Fruit fly (Drosophila melanogaster) whole organism, embryonic: ENCODE data around the gene Bx.
A peak's percentile ranks its signal among the peaks of the same experiment; 100 is the strongest.

Experiments used
- Adf1 ChIP-seq: fragments of 200-800 bp; sonication (Bioruptor generic); IDR thresholded peaks from 2 replicates; pipeline ENCODE4 v1.3.6; 2022; ENCODE audit warnings: missing biosample characterization, missing genetic modification characterization
- Antp ChIP-seq: fragments of 200-800 bp; sonication (Bioruptor generic); optimal IDR thresholded peaks from 3 replicates; lab custom pipeline; 2016; ENCODE audit warnings: missing biosample characterization, missing genetic modification characterization
- Asciz ChIP-seq: fragments of 200-800 bp; sonication (Bioruptor generic); optimal IDR thresholded peaks from 2 replicates; lab custom pipeline; 2017; ENCODE audit warnings: missing biosample characterization, mild to moderate bottlenecking, missing genetic modification characterization, missing genetic modification reagents
- Atf3 ChIP-seq: fragments of 200-800 bp; sonication (Bioruptor generic); optimal IDR thresholded peaks from 3 replicates; lab custom pipeline; 2016; ENCODE audit warnings: missing biosample characterization, missing genetic modification characterization
- Blimp-1 ChIP-seq: fragments of 200-800 bp; sonication (Bioruptor generic); optimal IDR thresholded peaks from 3 replicates; lab custom pipeline; 2018; ENCODE audit warnings: missing biosample characterization, missing genetic modification characterization, mild to moderate bottlenecking, moderate library complexity, missing genetic modification reagents
- CG11560 ChIP-seq: fragments of 200-800 bp; sonication (Bioruptor generic); IDR thresholded peaks from 3 replicates; pipeline ENCODE4 v1.3.6; 2022; ENCODE audit warnings: missing biosample characterization, missing genetic modification characterization
- CG12155 ChIP-seq: fragments of 200-800 bp; sonication (Bioruptor generic); optimal IDR thresholded peaks from 3 replicates; lab custom pipeline; 2016; ENCODE audit warnings: missing biosample characterization, missing genetic modification characterization
- CG1647 ChIP-seq: fragments of 200-800 bp; sonication (Bioruptor generic); optimal IDR thresholded peaks from 3 replicates; lab custom pipeline; 2016; ENCODE audit warnings: missing biosample characterization, missing genetic modification characterization
- CG16815 ChIP-seq: fragments of 200-800 bp; sonication (Bioruptor generic); optimal IDR thresholded peaks from 3 replicates; lab custom pipeline; 2017; ENCODE audit warnings: missing biosample characterization, mild to moderate bottlenecking, missing genetic modification characterization
- CG18764 ChIP-seq: fragments of 200-800 bp; sonication (Bioruptor generic); optimal IDR thresholded peaks from 3 replicates; lab custom pipeline; 2016; ENCODE audit warnings: missing biosample characterization, missing genetic modification characterization
- CG2116 ChIP-seq: fragments of 200-800 bp; sonication (Bioruptor generic); optimal IDR thresholded peaks from 3 replicates; lab custom pipeline; 2018; ENCODE audit warnings: missing biosample characterization, mild to moderate bottlenecking, missing genetic modification characterization
- CG2120 ChIP-seq: fragments of 200-800 bp; sonication (Bioruptor generic); optimal IDR thresholded peaks from 3 replicates; lab custom pipeline; 2016; ENCODE audit warnings: missing biosample characterization, missing genetic modification characterization
- CG30431 ChIP-seq: fragments of 200-800 bp; sonication (Bioruptor generic); optimal IDR thresholded peaks from 2 replicates; lab custom pipeline; 2017; ENCODE audit warnings: missing biosample characterization, missing genetic modification characterization
- CG32532 ChIP-seq: fragments of 200-800 bp; sonication (Bioruptor generic); IDR thresholded peaks from 2 replicates; pipeline ENCODE4 v1.3.6; 2022; ENCODE audit warnings: missing biosample characterization, missing genetic modification characterization
- CG42726 ChIP-seq: fragments of 200-800 bp; sonication (Bioruptor generic); IDR thresholded peaks from 2 replicates; pipeline ENCODE4 v1.3.6; 2022; ENCODE audit warnings: missing biosample characterization, missing genetic modification characterization; ENCODE audit not compliant: partially characterized antibody
- CG4404 ChIP-seq: fragments of 200-800 bp; sonication (Bioruptor generic); IDR thresholded peaks from 2 replicates; pipeline ENCODE4 v1.3.6; 2022; ENCODE audit warnings: missing biosample characterization, missing genetic modification characterization
- CG4617 ChIP-seq: fragments of 200-800 bp; sonication (Bioruptor generic); optimal IDR thresholded peaks from 3 replicates; lab custom pipeline; 2016; ENCODE audit warnings: missing biosample characterization, missing genetic modification characterization, borderline replicate concordance
- CG7372 ChIP-seq: fragments of 200-800 bp; sonication (Bioruptor generic); IDR thresholded peaks from 2 replicates; pipeline ENCODE4 v1.3.6; 2022; ENCODE audit warnings: missing biosample characterization, missing genetic modification characterization
- CG8290 ChIP-seq, 3 experiments: fragments of 200-800 bp; sonication (Bioruptor generic); optimal IDR thresholded peaks; 2 replicates each; lab custom pipeline; 2016 to 2019; ENCODE audit warnings: missing biosample characterization in 3 of 3, missing genetic modification characterization in 3 of 3, mild to moderate bottlenecking in 2 of 3, moderate library complexity in 1 of 3
- CG8359 ChIP-seq: fragments of 200-800 bp; sonication (Bioruptor generic); optimal IDR thresholded peaks from 2 replicates; lab custom pipeline; 2017; ENCODE audit warnings: missing biosample characterization, mild to moderate bottlenecking, missing genetic modification characterization, borderline replicate concordance
- Dad ChIP-seq: fragments of 200-800 bp; sonication (Bioruptor generic); optimal IDR thresholded peaks from 3 replicates; lab custom pipeline; 2016; ENCODE audit warnings: missing biosample characterization, missing genetic modification characterization
- Dip2 ChIP-seq: fragments of 200-800 bp; sonication (Bioruptor generic); IDR thresholded peaks from 2 replicates; pipeline ENCODE4 v1.3.6; 2022; ENCODE audit warnings: missing biosample characterization, missing genetic modification characterization
- Dip3 ChIP-seq: fragments of 200-800 bp; sonication (Bioruptor generic); optimal IDR thresholded peaks from 3 replicates; lab custom pipeline; 2016; ENCODE audit warnings: missing biosample characterization, missing genetic modification characterization
- ERR ChIP-seq: fragments of 200-800 bp; sonication (Bioruptor generic); optimal IDR thresholded peaks from 2 replicates; lab custom pipeline; 2016; ENCODE audit warnings: missing biosample characterization, missing genetic modification characterization
- GATAe ChIP-seq: fragments of 200-800 bp; sonication (Bioruptor generic); conservative IDR thresholded peaks from 2 replicates; pipeline ENCODE4 v1.3.6; 2022; ENCODE audit warnings: missing biosample characterization, missing genetic modification characterization
- Gsc ChIP-seq: fragments of 200-800 bp; sonication (Bioruptor generic); IDR thresholded peaks from 2 replicates; pipeline ENCODE4 v1.3.6; 2022; ENCODE audit warnings: missing biosample characterization, missing genetic modification characterization
- Hr51 ChIP-seq, 2 experiments: fragments of 200-800 bp; sonication (Bioruptor generic); optimal IDR thresholded peaks; 2 replicates in 1 of 2; 3 replicates in 1 of 2; lab custom pipeline; 2016 to 2018; ENCODE audit warnings: missing biosample characterization in 2 of 2, missing genetic modification characterization in 2 of 2, mild to moderate bottlenecking in 1 of 2, moderate library complexity in 1 of 2
- Hr78 ChIP-seq, 2 experiments: fragments of 200-800 bp in 1 of 2; fragments of >200 bp in 1 of 2; sonication (Bioruptor generic) in 1 of 2; optimal IDR thresholded peaks; 2 replicates each; lab custom pipeline; 2017 to 2019; ENCODE audit warnings: missing biosample characterization in 2 of 2, missing genetic modification characterization in 2 of 2, mild to moderate bottlenecking in 1 of 2, moderate library complexity in 1 of 2
- Mrtf ChIP-seq: fragments of 200-800 bp; sonication (Bioruptor generic); IDR thresholded peaks from 3 replicates; pipeline ENCODE4 v1.3.6; 2022; ENCODE audit warnings: missing biosample characterization, missing genetic modification characterization
- Optix ChIP-seq: fragments of 200-800 bp; sonication (Bioruptor generic); IDR thresholded peaks from 3 replicates; pipeline ENCODE4 v1.3.6; 2022; ENCODE audit warnings: missing biosample characterization, missing genetic modification characterization
- Poxn ChIP-seq: fragments of 200-800 bp; sonication (Bioruptor generic); IDR thresholded peaks from 2 replicates; pipeline ENCODE4 v1.3.6; 2022; ENCODE audit warnings: missing biosample characterization, missing genetic modification characterization
- Spps ChIP-seq: fragments of 200-800 bp; sonication (Bioruptor generic); optimal IDR thresholded peaks from 2 replicates; lab custom pipeline; 2018; ENCODE audit warnings: missing biosample characterization, mild to moderate bottlenecking, missing genetic modification characterization
- Stat92E ChIP-seq, 3 experiments: fragments of >200 bp in 2 of 3; fragments of 200-800 bp in 1 of 3; sonication (Bioruptor generic) in 1 of 3; optimal IDR thresholded peaks; 2 replicates each; lab custom pipeline; 2017 to 2019; ENCODE audit warnings: missing biosample characterization in 3 of 3, missing genetic modification characterization in 3 of 3, mild to moderate bottlenecking in 1 of 3, moderate library complexity in 1 of 3
- cas ChIP-seq: fragments of 200-800 bp; sonication (Bioruptor generic); IDR thresholded peaks from 2 replicates; pipeline ENCODE4 v1.3.6; 2022; ENCODE audit warnings: missing biosample characterization, missing genetic modification characterization
- croc ChIP-seq: fragments of 200-800 bp; sonication (Bioruptor generic); conservative IDR thresholded peaks from 3 replicates; pipeline ENCODE4 v1.3.6; 2022; ENCODE audit warnings: missing biosample characterization, missing genetic modification characterization
- fd3F ChIP-seq: fragments of 200-800 bp; sonication (Bioruptor generic); optimal IDR thresholded peaks from 2 replicates; lab custom pipeline; 2018; ENCODE audit warnings: missing biosample characterization, mild to moderate bottlenecking, missing genetic modification characterization, moderate library complexity
- gce ChIP-seq: fragments of 200-800 bp; sonication (Bioruptor generic); IDR thresholded peaks from 3 replicates; pipeline ENCODE4 v1.3.6; 2022; ENCODE audit warnings: missing biosample characterization, missing genetic modification characterization
- hkb ChIP-seq, 2 experiments: fragments of 200-800 bp in 1 of 2; fragments of >200 bp in 1 of 2; sonication (Bioruptor generic) in 1 of 2; IDR thresholded peaks in 1 of 2; optimal IDR thresholded peaks in 1 of 2; 2 replicates each; pipeline versions ENCODE4 v1.3.6 to Lab custom; 2017 to 2022; ENCODE audit warnings: missing biosample characterization in 1 of 2, missing genetic modification characterization in 1 of 2
- ind ChIP-seq: fragments of 200-800 bp; sonication (Bioruptor generic); optimal IDR thresholded peaks from 3 replicates; lab custom pipeline; 2016; ENCODE audit warnings: missing biosample characterization, missing genetic modification characterization
- kah ChIP-seq: fragments of 200-800 bp; sonication (Bioruptor generic); optimal IDR thresholded peaks from 2 replicates; lab custom pipeline; 2018; ENCODE audit warnings: missing biosample characterization, mild to moderate bottlenecking, missing genetic modification characterization
- klu ChIP-seq: fragments of 200-800 bp; sonication (Bioruptor generic); IDR thresholded peaks from 2 replicates; pipeline ENCODE4 v1.3.6; 2022; ENCODE audit warnings: missing biosample characterization, missing genetic modification characterization
- knrl ChIP-seq: fragments of 200-800 bp; sonication (Bioruptor generic); IDR thresholded peaks from 3 replicates; pipeline ENCODE4 v1.3.6; 2022; ENCODE audit warnings: missing biosample characterization, missing genetic modification characterization; ENCODE audit not compliant: partially characterized antibody
- nau ChIP-seq: fragments of 200-800 bp; sonication (Bioruptor generic); optimal IDR thresholded peaks from 3 replicates; lab custom pipeline; 2017; ENCODE audit warnings: missing biosample characterization, mild to moderate bottlenecking, missing genetic modification characterization, missing genetic modification reagents
- run ChIP-seq: fragments of 200-800 bp; sonication (Bioruptor generic); optimal IDR thresholded peaks from 3 replicates; lab custom pipeline; 2018; ENCODE audit warnings: missing biosample characterization, mild to moderate bottlenecking, missing genetic modification characterization
- sc ChIP-seq, 3 experiments: fragments of >200 bp in 2 of 3; fragments of 200-800 bp in 1 of 3; sonication (Bioruptor generic) in 1 of 3; optimal IDR thresholded peaks; 2 replicates in 2 of 3; 3 replicates in 1 of 3; lab custom pipeline; 2017; ENCODE audit warnings: mild to moderate bottlenecking in 1 of 3, missing biosample characterization in 1 of 3, missing genetic modification characterization in 1 of 3, missing genetic modification reagents in 1 of 3
- sim ChIP-seq: fragments of 200-800 bp; sonication (Bioruptor generic); IDR thresholded peaks from 2 replicates; pipeline ENCODE4 v1.3.6; 2022; ENCODE audit warnings: missing biosample characterization, missing genetic modification characterization
- so ChIP-seq: fragments of 200-800 bp; sonication (Bioruptor generic); IDR thresholded peaks from 3 replicates; pipeline ENCODE4 v1.3.6; 2022; ENCODE audit warnings: missing biosample characterization, missing genetic modification characterization
- sr ChIP-seq: fragments of 200-800 bp; sonication (Bioruptor generic); IDR thresholded peaks from 3 replicates; pipeline ENCODE4 v1.3.6; 2022; ENCODE audit warnings: missing biosample characterization, missing genetic modification characterization
- z ChIP-seq: fragments of 200-800 bp; sonication (Bioruptor generic); IDR thresholded peaks from 3 replicates; pipeline ENCODE4 v1.3.6; 2022; ENCODE audit warnings: missing biosample characterization, missing genetic modification characterization

The Bx gene

DNA sequence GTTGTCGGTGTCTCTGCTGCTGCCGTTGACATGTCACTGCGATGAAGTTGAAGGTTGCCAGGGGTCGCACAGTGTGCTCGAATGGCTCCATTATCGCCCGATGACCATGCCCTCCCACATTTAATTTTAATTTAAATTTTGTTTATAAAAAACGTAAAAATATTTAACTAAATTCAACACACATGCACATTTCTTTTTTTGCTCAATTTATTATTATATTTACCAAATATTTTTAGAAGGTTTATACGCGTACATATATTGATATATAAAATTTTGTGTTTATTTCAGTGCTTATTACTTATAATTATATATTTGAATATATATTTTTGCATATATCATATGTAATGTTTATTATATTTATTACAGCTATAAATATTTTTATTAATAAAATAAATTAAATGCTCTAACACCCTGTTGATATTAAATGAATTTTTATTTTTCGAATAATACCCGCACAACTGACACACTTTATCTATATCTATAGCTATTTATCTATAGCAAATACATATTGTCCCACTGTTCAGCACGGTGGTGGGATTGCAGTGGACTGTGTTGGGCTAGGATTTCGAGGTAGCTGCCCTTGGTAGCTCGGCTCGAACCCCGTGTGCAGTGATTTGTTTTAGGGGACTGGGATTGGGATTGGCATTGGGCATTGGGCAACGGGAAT is 8.1 kb downstream of the Bx start (continued):
- TF ChIP-seq sc (optimal IDR thresholded peaks at IDR 0.05; lab: Kevin White, UChicago) = no peak
- TF ChIP-seq sc (GFP tag; optimal IDR thresholded peaks at IDR 0.05; lab: Kevin White, UChicago) = no peak
- TF ChIP-seq Optix (GFP tag; lab: Robert Waterston, UW) = no peak
- TF ChIP-seq CG30431 = no peak
- TF ChIP-seq CG11560 (tag; lab: Robert Waterston, UW) = no peak
- TF ChIP-seq Hr51 (GFP tag; optimal IDR thresholded peaks at IDR 0.05; lab: Kevin White, UChicago) = peak in 1 of 2 experiments; percentile 23
- no peak for TF ChIP-seq CG2120 (GFP tag; lab: Kevin White, UChicago)
- TF ChIP-seq croc = no peak
- no peak for TF ChIP-seq Mrtf (GFP tag; lab: Robert Waterston, UW)
- no peak for TF ChIP-seq Spps (tag; lab: Kevin White, UChicago)
- no peak for TF ChIP-seq GATAe (GFP tag; lab: Robert Waterston, UW)
- TF ChIP-seq knrl (GFP tag; lab: Robert Waterston, UW) = no peak
- TF ChIP-seq Antp (GFP tag; lab: Kevin White, UChicago) = no peak
- TF ChIP-seq CG16815 (GFP tag; lab: Kevin White, UChicago) = no peak
- no peak for TF ChIP-seq Stat92E (GFP tag; optimal IDR thresholded peaks at IDR 0.05; lab: Kevin White, UChicago)
- no peak for TF ChIP-seq so (GFP tag; lab: Robert Waterston, UW)
- no peak for TF ChIP-seq CG2116 (GFP tag; lab: Kevin White, UChicago)
- TF ChIP-seq z (GFP tag; lab: Robert Waterston, UW) = no peak
- TF ChIP-seq CG1647 (GFP tag; lab: Kevin White, UChicago) = no peak
- TF ChIP-seq Poxn (GFP tag; lab: Robert Waterston, UW) = no peak
- no peak for TF ChIP-seq CG8359 (GFP tag; lab: Kevin White, UChicago)
- no peak for TF ChIP-seq run (tag; lab: Kevin White, UChicago)
- TF ChIP-seq CG8290 (GFP tag; optimal IDR thresholded peaks at IDR 0.05; lab: Kevin White, UChicago) = no peak
- TF ChIP-seq CG8290 (tag; optimal IDR thresholded peaks at IDR 0.05; lab: Kevin White, UChicago) = no peak
- TF ChIP-seq Atf3 = no peak
- TF ChIP-seq klu (GFP tag; lab: Robert Waterston, UW) = no peak
- no peak for TF ChIP-seq sr
- TF ChIP-seq CG18764 (GFP tag; lab: Kevin White, UChicago) = no peak
- TF ChIP-seq CG32532 (GFP tag; lab: Robert Waterston, UW) = no peak
- TF ChIP-seq kah (GFP tag; lab: Kevin White, UChicago) = no peak
- no peak for TF ChIP-seq CG42726
- no peak for TF ChIP-seq nau
- no peak for TF ChIP-seq ind (GFP tag; lab: Kevin White, UChicago)
- no peak for TF ChIP-seq hkb (optimal IDR thresholded peaks at IDR 0.05; lab: Kevin White, UChicago)
- no peak for TF ChIP-seq hkb (GFP tag; IDR thresholded peaks at IDR 0.05; lab: Robert Waterston, UW)
- TF ChIP-seq gce = no peak
- TF ChIP-seq CG4404 (GFP tag; lab: Robert Waterston, UW) = no peak
- TF ChIP-seq Gsc (GFP tag; lab: Robert Waterston, UW) = no peak
- TF ChIP-seq Asciz = no peak
- TF ChIP-seq CG12155 = no peak
- TF ChIP-seq sim (GFP tag; lab: Robert Waterston, UW) = no peak
- TF ChIP-seq Adf1 = no peak
- TF ChIP-seq fd3F (GFP tag; lab: Kevin White, UChicago) = no peak
- no peak for TF ChIP-seq cas (GFP tag; lab: Robert Waterston, UW)
- no peak for TF ChIP-seq ERR (GFP tag; lab: Kevin White, UChicago)
- peak in 1 of 2 experiments; percentile 70 for TF ChIP-seq Hr78 (GFP tag; optimal IDR thresholded peaks at IDR 0.05; lab: Kevin White, UChicago)
- no peak for TF ChIP-seq Blimp-1 (GFP tag; lab: Kevin White, UChicago)
- TF ChIP-seq CG7372 (GFP tag; lab: Robert Waterston, UW) = no peak
- no peak for TF ChIP-seq Dad (GFP tag; lab: Kevin White, UChicago)
- TF ChIP-seq Dip3 (GFP tag; lab: Kevin White, UChicago) = no peak
- TF ChIP-seq Dip2 (GFP tag; lab: Robert Waterston, UW) = no peak
- no peak for TF ChIP-seq CG4617 (GFP tag; lab: Kevin White, UChicago)
